Worm (Caenorhabditis elegans): Measurements from ENCODE around the gene dpy-28.

DNA sequence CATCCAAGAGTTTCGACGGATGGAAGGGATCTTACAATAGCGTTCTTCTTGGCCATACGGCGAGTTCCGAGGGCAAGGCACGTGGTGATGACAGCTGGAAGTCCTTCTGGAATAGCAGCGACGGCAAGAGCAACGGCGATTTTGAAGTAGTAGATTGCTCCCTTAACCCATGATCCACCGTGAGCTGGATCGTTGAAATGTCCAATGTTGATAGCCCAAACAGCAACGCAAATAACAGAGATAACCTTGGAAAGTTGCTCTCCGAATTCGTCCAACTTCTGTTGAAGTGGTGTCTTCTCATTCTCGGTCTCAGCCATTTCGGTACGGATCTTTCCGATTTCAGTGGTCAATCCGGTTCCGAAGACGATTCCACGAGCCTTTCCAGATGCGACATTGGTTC lies 52.3 kb downstream of the dpy-28 start:
- TF ChIP-seq fkh-10 (GFP tag; optimal IDR thresholded peaks at IDR 0.05) (no peak), pha-4 (tag; optimal IDR thresholded peaks at IDR 0.05) (no peak), tbx-2 (tag; optimal IDR thresholded peaks at IDR 0.05) (no peak), unc-86 (tag; optimal IDR thresholded peaks at IDR 0.05) (no peak), sox-4 (tag; optimal IDR thresholded peaks at IDR 0.05) (no peak), lim-6 (tag; optimal IDR thresholded peaks at IDR 0.05) (no peak)

All from whole organism, late embryonic.